Fruit fly (Drosophila melanogaster): ENCODE measurements around the gene Unr.

dm6 chr3L:8455015-8455908 lies 13.1 kb upstream of the Unr start:
- TF ChIP-seq psq (optimal IDR thresholded peaks at IDR 0.05): no peak
- TF ChIP-seq CG8478 (optimal IDR thresholded peaks at IDR 0.05): peak; percentile 9
